Fruit fly (Drosophila melanogaster) whole organism, embryonic: ENCODE data around the gene CG15742.

ENCODE experiments used
- Awh ChIP-seq: fragments of 200-800 bp; sonication (Bioruptor generic); IDR thresholded peaks from 2 replicates; pipeline ENCODE4, ENCODE4 v1.3.6; 2022; ENCODE audit warnings: missing biosample characterization, missing genetic modification characterization
- B-H1 ChIP-seq: fragments of 200-800 bp; sonication (Bioruptor generic); IDR thresholded peaks from 3 replicates; pipeline ENCODE4 v1.3.6; 2022; ENCODE audit warnings: missing biosample characterization, missing genetic modification characterization
- CG10366 ChIP-seq: fragments of 200-800 bp; sonication (Bioruptor generic); IDR thresholded peaks from 2 replicates; pipeline ENCODE4 v1.3.6; 2022; ENCODE audit warnings: missing biosample characterization, missing genetic modification characterization
- CG11504 ChIP-seq: fragments of 200-800 bp; sonication (Bioruptor generic); optimal IDR thresholded peaks from 3 replicates; lab custom pipeline; 2019; ENCODE audit warnings: missing biosample characterization, mild to moderate bottlenecking, missing genetic modification characterization, moderate library complexity
- CG11723 ChIP-seq: fragments of 200-800 bp; sonication (Bioruptor generic); optimal IDR thresholded peaks from 2 replicates; lab custom pipeline; 2017; ENCODE audit warnings: missing biosample characterization, mild to moderate bottlenecking, missing genetic modification characterization
- CG12155 ChIP-seq: fragments of 200-800 bp; sonication (Bioruptor generic); optimal IDR thresholded peaks from 3 replicates; lab custom pipeline; 2016; ENCODE audit warnings: missing biosample characterization, missing genetic modification characterization
- CG14441 ChIP-seq: fragments of 200-800 bp; sonication (Bioruptor generic); IDR thresholded peaks from 2 replicates; pipeline ENCODE4 v1.3.6; 2022; ENCODE audit warnings: missing biosample characterization, missing genetic modification characterization
- CG15601 ChIP-seq: fragments of 200-800 bp; sonication (Bioruptor generic); optimal IDR thresholded peaks from 3 replicates; lab custom pipeline; 2019; ENCODE audit warnings: missing biosample characterization, mild to moderate bottlenecking, missing genetic modification characterization, moderate library complexity
- CG1792 ChIP-seq: fragments of 200-800 bp; sonication (Bioruptor generic); optimal IDR thresholded peaks from 2 replicates; lab custom pipeline; 2016; ENCODE audit warnings: missing biosample characterization, missing genetic modification characterization
- CG32772 ChIP-seq: fragments of 200-800 bp; sonication (Bioruptor generic); IDR thresholded peaks from 2 replicates; pipeline ENCODE4 v1.3.6; 2022; ENCODE audit warnings: missing biosample characterization, missing genetic modification characterization
- CG4707 ChIP-seq: fragments of 200-800 bp; sonication (Bioruptor generic); optimal IDR thresholded peaks from 2 replicates; lab custom pipeline; 2018; ENCODE audit warnings: missing biosample characterization, mild to moderate bottlenecking, missing genetic modification characterization, moderate library complexity
- CG4820 ChIP-seq: fragments of 200-800 bp; sonication (Bioruptor generic); optimal IDR thresholded peaks from 3 replicates; lab custom pipeline; 2016; ENCODE audit warnings: missing biosample characterization, missing genetic modification characterization
- CG7556 ChIP-seq: fragments of 200-800 bp; sonication (Bioruptor generic); optimal IDR thresholded peaks from 2 replicates; lab custom pipeline; 2017; ENCODE audit warnings: missing biosample characterization, mild to moderate bottlenecking, missing genetic modification characterization
- CG8388 ChIP-seq: fragments of 200-800 bp; sonication (Bioruptor generic); optimal IDR thresholded peaks from 2 replicates; lab custom pipeline; 2019; ENCODE audit warnings: missing biosample characterization, mild to moderate bottlenecking, missing genetic modification characterization, moderate library complexity
- CG8924 ChIP-seq: fragments of 200-800 bp; optimal IDR thresholded peaks from 3 replicates; lab custom pipeline; 2019; ENCODE audit warnings: missing biosample characterization, mild to moderate bottlenecking, missing genetic modification characterization, moderate library complexity
- CG9817 ChIP-seq: fragments of 200-800 bp; sonication (Bioruptor generic); optimal IDR thresholded peaks from 2 replicates; lab custom pipeline; 2018; ENCODE audit warnings: missing biosample characterization, mild to moderate bottlenecking, missing genetic modification characterization, moderate library complexity
- D19A ChIP-seq: fragments of 200-800 bp; optimal IDR thresholded peaks from 3 replicates; lab custom pipeline; 2019; ENCODE audit warnings: missing biosample characterization, mild to moderate bottlenecking, missing genetic modification characterization, moderate library complexity
- Dek ChIP-seq: fragments of 200-800 bp; sonication (Bioruptor generic); optimal IDR thresholded peaks from 3 replicates; lab custom pipeline; 2019; ENCODE audit warnings: missing biosample characterization, mild to moderate bottlenecking, missing genetic modification characterization, moderate library complexity
- Hand ChIP-seq: fragments of 200-800 bp; sonication (Bioruptor generic); optimal IDR thresholded peaks from 2 replicates; lab custom pipeline; 2017; ENCODE audit warnings: mild to moderate bottlenecking, missing biosample characterization, missing genetic modification reagents, missing genetic modification characterization
- HmgZ ChIP-seq: fragments of 200-800 bp; sonication (Bioruptor generic); optimal IDR thresholded peaks from 2 replicates; lab custom pipeline; 2018; ENCODE audit warnings: missing biosample characterization, mild to moderate bottlenecking, missing genetic modification characterization
- Hmr ChIP-seq: fragments of 200-800 bp; sonication (Bioruptor generic); optimal IDR thresholded peaks from 3 replicates; lab custom pipeline; 2017; ENCODE audit warnings: mild to moderate bottlenecking, missing biosample characterization, missing genetic modification reagents, missing genetic modification characterization
- MBD-R2 ChIP-seq: fragments of 200-800 bp; sonication (Bioruptor generic); IDR thresholded peaks from 2 replicates; pipeline ENCODE4 v1.3.6; 2022; ENCODE audit warnings: missing biosample characterization, missing genetic modification characterization
- Myb ChIP-seq: fragments of 200-800 bp; sonication (Bioruptor generic); optimal IDR thresholded peaks from 2 replicates; lab custom pipeline; 2016; ENCODE audit warnings: missing biosample characterization, missing genetic modification characterization
- NC2α ChIP-seq: fragments of 200-800 bp; sonication (Bioruptor generic); optimal IDR thresholded peaks from 2 replicates; lab custom pipeline; 2016; ENCODE audit warnings: missing biosample characterization, missing genetic modification characterization
- Oaz ChIP-seq: fragments of 200-800 bp; sonication (Bioruptor generic); IDR thresholded peaks from 2 replicates; pipeline ENCODE4 v1.3.6; 2022; ENCODE audit warnings: missing biosample characterization, missing genetic modification characterization
- Oli ChIP-seq: fragments of 200-800 bp; sonication (Bioruptor generic); optimal IDR thresholded peaks from 2 replicates; lab custom pipeline; 2018; ENCODE audit warnings: missing biosample characterization, mild to moderate bottlenecking, missing genetic modification characterization, moderate library complexity
- Opbp ChIP-seq: fragments of 200-800 bp; sonication (Bioruptor generic); IDR thresholded peaks from 3 replicates; pipeline ENCODE4 v1.3.6; 2022; ENCODE audit warnings: missing biosample characterization, missing genetic modification characterization; ENCODE audit not compliant: partially characterized antibody
- Rfx ChIP-seq: fragments of 200-800 bp; sonication (Bioruptor generic); IDR thresholded peaks from 2 replicates; pipeline ENCODE4 v1.3.6; 2022; ENCODE audit warnings: missing biosample characterization, missing genetic modification characterization
- Sox102F ChIP-seq: fragments of 200-800 bp; sonication (Bioruptor generic); optimal IDR thresholded peaks from 2 replicates; lab custom pipeline; 2018; ENCODE audit warnings: missing biosample characterization, mild to moderate bottlenecking, missing genetic modification characterization, moderate library complexity
- Stat92E ChIP-seq, 3 experiments: fragments of >200 bp in 2 of 3; fragments of 200-800 bp in 1 of 3; sonication (Bioruptor generic) in 1 of 3; optimal IDR thresholded peaks; 2 replicates each; lab custom pipeline; 2017 to 2019; ENCODE audit warnings: missing biosample characterization in 3 of 3, missing genetic modification characterization in 3 of 3, mild to moderate bottlenecking in 1 of 3, moderate library complexity in 1 of 3
- Xrp1 ChIP-seq: fragments of 200-800 bp; sonication (Bioruptor generic); IDR thresholded peaks from 2 replicates; pipeline ENCODE4 v1.3.6; 2022; ENCODE audit warnings: missing biosample characterization, missing genetic modification characterization
- bowl ChIP-seq: fragments of 200-800 bp; sonication (Bioruptor generic); IDR thresholded peaks from 2 replicates; pipeline ENCODE4 v1.3.6; 2022; ENCODE audit warnings: missing biosample characterization, missing genetic modification characterization
- croc ChIP-seq: fragments of 200-800 bp; sonication (Bioruptor generic); conservative IDR thresholded peaks from 3 replicates; pipeline ENCODE4 v1.3.6; 2022; ENCODE audit warnings: missing biosample characterization, missing genetic modification characterization
- dmrt11E ChIP-seq: fragments of 200-800 bp; sonication (Bioruptor generic); optimal IDR thresholded peaks from 3 replicates; lab custom pipeline; 2018; ENCODE audit warnings: missing biosample characterization, mild to moderate bottlenecking, missing genetic modification characterization, moderate library complexity
- dpn ChIP-seq, 2 experiments: fragments of 200-800 bp; sonication (Bioruptor generic); optimal IDR thresholded peaks; 3 replicates each; lab custom pipeline; 2016; ENCODE audit warnings: missing biosample characterization in 2 of 2, missing genetic modification characterization in 2 of 2
- dysf ChIP-seq: fragments of 200-800 bp; sonication (Bioruptor generic); IDR thresholded peaks from 3 replicates; pipeline ENCODE4 v1.3.6; 2022; ENCODE audit warnings: missing biosample characterization, missing genetic modification characterization
- ewg ChIP-seq: fragments of 200-800 bp; sonication (Bioruptor generic); optimal IDR thresholded peaks from 3 replicates; lab custom pipeline; 2017; ENCODE audit warnings: mild to moderate bottlenecking, missing biosample characterization, missing genetic modification reagents, missing genetic modification characterization
- fd3F ChIP-seq: fragments of 200-800 bp; sonication (Bioruptor generic); optimal IDR thresholded peaks from 2 replicates; lab custom pipeline; 2018; ENCODE audit warnings: missing biosample characterization, mild to moderate bottlenecking, missing genetic modification characterization, moderate library complexity
- gem ChIP-seq: fragments of 200-800 bp; sonication (Bioruptor generic); optimal IDR thresholded peaks from 2 replicates; lab custom pipeline; 2019; ENCODE audit warnings: missing biosample characterization, mild to moderate bottlenecking, missing genetic modification characterization, moderate library complexity
- hb ChIP-seq: fragments of 200-800 bp; sonication (Bioruptor generic); IDR thresholded peaks from 3 replicates; pipeline ENCODE4 v1.3.6; 2022; ENCODE audit warnings: missing biosample characterization, missing genetic modification characterization; ENCODE audit not compliant: partially characterized antibody
- hkb ChIP-seq, 2 experiments: fragments of 200-800 bp in 1 of 2; fragments of >200 bp in 1 of 2; sonication (Bioruptor generic) in 1 of 2; IDR thresholded peaks in 1 of 2; optimal IDR thresholded peaks in 1 of 2; 2 replicates each; pipeline versions ENCODE4 v1.3.6 to Lab custom; 2017 to 2022; ENCODE audit warnings: missing biosample characterization in 1 of 2, missing genetic modification characterization in 1 of 2
- lola ChIP-seq, 3 experiments: fragments of >200 bp in 2 of 3; fragments of 200-800 bp in 1 of 3; sonication (Bioruptor generic) in 1 of 3; optimal IDR thresholded peaks; 2 replicates each; lab custom pipeline; 2017 to 2019; ENCODE audit warnings: missing biosample characterization in 3 of 3, missing genetic modification characterization in 3 of 3, mild to moderate bottlenecking in 1 of 3, moderate library complexity in 1 of 3
- ranshi ChIP-seq: fragments of 200-800 bp; sonication (Bioruptor generic); IDR thresholded peaks from 2 replicates; pipeline ENCODE4 v1.3.6; 2022; ENCODE audit warnings: missing biosample characterization, missing genetic modification characterization
- row ChIP-seq: fragments of 200-800 bp; sonication (Bioruptor generic); IDR thresholded peaks from 3 replicates; pipeline ENCODE4 v1.3.6; 2022; ENCODE audit warnings: missing biosample characterization, missing genetic modification characterization
- shn ChIP-seq: fragments of 200-800 bp; sonication (Bioruptor generic); optimal IDR thresholded peaks from 3 replicates; lab custom pipeline; 2016; ENCODE audit warnings: missing biosample characterization, missing genetic modification characterization
- so ChIP-seq: fragments of 200-800 bp; sonication (Bioruptor generic); IDR thresholded peaks from 3 replicates; pipeline ENCODE4 v1.3.6; 2022; ENCODE audit warnings: missing biosample characterization, missing genetic modification characterization
- stc ChIP-seq: fragments of 200-800 bp; sonication (Bioruptor generic); IDR thresholded peaks from 2 replicates; pipeline ENCODE4 v1.3.6; 2022; ENCODE audit warnings: missing biosample characterization, missing genetic modification characterization
- tap ChIP-seq: fragments of 200-800 bp; optimal IDR thresholded peaks from 3 replicates; lab custom pipeline; 2019; ENCODE audit warnings: missing biosample characterization, mild to moderate bottlenecking, missing genetic modification characterization, moderate library complexity
- wor ChIP-seq: fragments of 200-800 bp; sonication (Bioruptor generic); IDR thresholded peaks from 2 replicates; pipeline ENCODE4 v1.3.6; 2022; ENCODE audit warnings: missing biosample characterization, missing genetic modification characterization

Gene CG15742

dm6 chrX:13275139-13275538 lies 16.8 kb upstream of the CG15742 start:
- TF ChIP-seq Stat92E (GFP tag; optimal IDR thresholded peaks at IDR 0.05; lab: Kevin White, UChicago), result no peak
- peak; percentile 48 for TF ChIP-seq CG4820 (GFP tag; lab: Kevin White, UChicago)
- TF ChIP-seq Hand, result peak; percentile 14
- peak; percentile 44; the same call in 2 of the 3 replicates for TF ChIP-seq croc (GFP tag; lab: Robert Waterston, UW)
- TF ChIP-seq row, result peak; percentile 74
- no peak for TF ChIP-seq Awh
- no peak for TF ChIP-seq MBD-R2 (GFP tag; lab: Robert Waterston, UW)
- TF ChIP-seq CG7556 (GFP tag; lab: Kevin White, UChicago), result peak; percentile 59
- peak; percentile 13 for TF ChIP-seq CG12155 (GFP tag; lab: Kevin White, UChicago)
- no peak for TF ChIP-seq CG1792 (GFP tag; lab: Kevin White, UChicago)
- TF ChIP-seq Myb (GFP tag; lab: Kevin White, UChicago), result no peak
- peak; percentile 29 for TF ChIP-seq CG15601
- peak in 1 of 2 experiments; percentile 46 for TF ChIP-seq dpn (GFP tag; optimal IDR thresholded peaks at IDR 0.05; lab: Kevin White, UChicago)
- peak; percentile 29 for TF ChIP-seq tap (tag; lab: Kevin White, UChicago)
- TF ChIP-seq Dek (tag; lab: Kevin White, UChicago), result peak; percentile 2
- TF ChIP-seq Opbp (GFP tag; lab: Robert Waterston, UW), result no peak
- no peak for TF ChIP-seq shn (GFP tag; lab: Kevin White, UChicago)
- TF ChIP-seq Xrp1 (GFP tag; lab: Robert Waterston, UW), result peak; percentile 37; the same call in 1 of the 2 replicates
- TF ChIP-seq Oli (tag; lab: Kevin White, UChicago), result peak; percentile 75
- TF ChIP-seq Hmr (GFP tag; lab: Kevin White, UChicago), result peak; percentile 61
- no peak for TF ChIP-seq NC2α (GFP tag; lab: Kevin White, UChicago)
- TF ChIP-seq stc (GFP tag; lab: Robert Waterston, UW), result 0 out of 2 replicates have a peak, but pooled peaks have one; percentile 50
- TF ChIP-seq so (GFP tag; lab: Robert Waterston, UW), result no peak
- TF ChIP-seq Oaz (GFP tag; lab: Robert Waterston, UW), result no peak
- TF ChIP-seq fd3F (GFP tag; lab: Kevin White, UChicago), result peak; percentile 20
- TF ChIP-seq CG14441 (GFP tag; lab: Robert Waterston, UW), result 0 out of 2 replicates have a peak, but pooled peaks have one; percentile 11
- peak; percentile 31 for TF ChIP-seq CG11723 (GFP tag; lab: Kevin White, UChicago)
- TF ChIP-seq hb (GFP tag; lab: Robert Waterston, UW), result no peak
- TF ChIP-seq CG32772, result peak; percentile 38; the same call in 1 of the 2 replicates
- TF ChIP-seq CG8388 (GFP tag; lab: Kevin White, UChicago), result peak; percentile 48
- TF ChIP-seq gem (tag; lab: Kevin White, UChicago), result peak; percentile 75
- peak; percentile 59 for TF ChIP-seq Sox102F (GFP tag; lab: Kevin White, UChicago)
- TF ChIP-seq Rfx (GFP tag; lab: Robert Waterston, UW), result 0 out of 2 replicates have a peak, but pooled peaks have one; percentile 20
- peak; percentile 63 for TF ChIP-seq dysf (GFP tag; lab: Robert Waterston, UW)
- no peak for TF ChIP-seq bowl
- TF ChIP-seq wor (GFP tag; lab: Robert Waterston, UW), result peak; percentile 39; the same call in 1 of the 2 replicates
- 0 out of 2 replicates have a peak, but pooled peaks have one; percentile 30 for TF ChIP-seq ranshi (GFP tag; lab: Robert Waterston, UW)
- TF ChIP-seq lola (GFP tag; optimal IDR thresholded peaks at IDR 0.05; lab: Kevin White, UChicago), result peak in 1 of 3 experiments; percentile 56
- peak; percentile 35 for TF ChIP-seq CG9817 (tag; lab: Kevin White, UChicago)
- TF ChIP-seq HmgZ, result peak; percentile 7
- TF ChIP-seq hkb (optimal IDR thresholded peaks at IDR 0.05; lab: Kevin White, UChicago), result no peak
- peak; percentile 47; the same call in 1 of the 2 replicates for TF ChIP-seq hkb (GFP tag; IDR thresholded peaks at IDR 0.05; lab: Robert Waterston, UW)
- TF ChIP-seq dmrt11E (tag; lab: Kevin White, UChicago), result peak; percentile 57
- TF ChIP-seq CG11504 (tag; lab: Kevin White, UChicago), result peak; percentile 68
- TF ChIP-seq ewg (GFP tag; lab: Kevin White, UChicago), result peak; percentile 14
- TF ChIP-seq CG8924, result peak; percentile 60
- peak; percentile 35 for TF ChIP-seq D19A (tag; lab: Kevin White, UChicago)
- no peak for TF ChIP-seq CG4707
- TF ChIP-seq B-H1 (GFP tag; lab: Robert Waterston, UW), result 0 out of 3 replicates have a peak, but pooled peaks have one; percentile 12
- peak; percentile 26; the same call in 1 of the 2 replicates for TF ChIP-seq CG10366
